Worm (Caenorhabditis elegans) whole organism, L4 larva: Measurements from ENCODE around the gene K07F5.6.

Experiments
- F10B5.3 ChIP-seq: sonication (generic microtip); optimal IDR thresholded peaks from 2 replicates; lab custom pipeline; 2016; ENCODE audit warnings: mild to moderate bottlenecking, missing genetic modification characterization, missing compliant biosample characterization
- daf-12 ChIP-seq: fragments of 150-350 bp; optimal IDR thresholded peaks from 2 replicates; lab custom pipeline; 2014; ENCODE audit warnings: missing biosample characterization, missing genetic modification reagents, missing genetic modification characterization
- hlh-30 ChIP-seq: sonication (generic microtip); optimal IDR thresholded peaks from 2 replicates; lab custom pipeline; 2017; ENCODE audit warnings: antibody characterized with exemption, mild to moderate bottlenecking, missing genetic modification characterization, missing compliant biosample characterization; ENCODE audit not compliant: insufficient read depth
- lim-7 ChIP-seq: fragments of 200-800 bp; sonication (Bioruptor generic); IDR thresholded peaks from 2 replicates; pipeline ENCODE4 v1.3.6; 2022; ENCODE audit warnings: missing genetic modification characterization, missing compliant biosample characterization
- lir-3 ChIP-seq: sonication (generic microtip); optimal IDR thresholded peaks from 2 replicates; lab custom pipeline; 2016; ENCODE audit warnings: mild to moderate bottlenecking, missing genetic modification characterization, missing compliant biosample characterization
- mdt-29 ChIP-seq: fragments of 200-800 bp; sonication (Bioruptor generic); IDR thresholded peaks from 2 replicates; pipeline ENCODE4 v1.3.6; 2022; ENCODE audit warnings: missing genetic modification reagents, missing genetic modification characterization, missing compliant biosample characterization
- nhr-237 ChIP-seq: sonication (generic microtip); optimal IDR thresholded peaks from 2 replicates; lab custom pipeline; 2017; ENCODE audit warnings: missing biosample characterization, missing genetic modification characterization
- unc-62 ChIP-seq, 3 experiments: fragments of 150-350 bp in 1 of 3; sonication (generic microtip); optimal IDR thresholded peaks in 2 of 3; peaks in 1 of 3; 1 replicate in 1 of 3; 2 replicates in 2 of 3; lab custom pipeline; 2014 to 2017; ENCODE audit warnings: missing biosample characterization in 3 of 3, missing genetic modification characterization in 3 of 3, missing genetic modification reagents in 3 of 3, missing genotype in 1 of 3
- zag-1 ChIP-seq: fragments of 150-350 bp; optimal IDR thresholded peaks from 2 replicates; lab custom pipeline; 2014; ENCODE audit warnings: missing biosample characterization, missing genetic modification characterization
- ztf-11 ChIP-seq: fragments of 150-350 bp; optimal IDR thresholded peaks from 2 replicates; lab custom pipeline; 2014; ENCODE audit warnings: missing biosample characterization, missing genetic modification characterization

- TF ChIP-seq unc-62 (GFP tag; optimal IDR thresholded peaks at IDR 0.05 in 1 of 2; lab: Kevin White, UChicago) (no peak), unc-62 (tag; optimal IDR thresholded peaks at IDR 0.05; lab: Kevin White, UChicago) (no peak), ztf-11 (tag; lab: Kevin White, UChicago) (no peak), hlh-30 (tag; lab: Kevin White, UChicago) (peak; percentile 49), mdt-29 (0 out of 2 replicates have a peak, but pooled peaks have one; percentile 10), zag-1 (no peak), nhr-237 (tag; lab: Kevin White, UChicago) (no peak), daf-12 (tag; lab: Kevin White, UChicago) (no peak), lim-7 (GFP tag; lab: Robert Waterston, UW) (no peak), lir-3 (no peak), F10B5.3 (tag; lab: Kevin White, UChicago) (no peak)
Observed at ce11 chrIV:9802711-9803110, 43.8 kb downstream of the K07F5.6 start, which contains the start of gene fat-3.
